Worm (Caenorhabditis elegans) whole organism, young adult: ENCODE data around the gene F22F7.8.
A peak's percentile ranks its signal among the peaks of the same experiment; 100 is the strongest.

Experiments
- C06A6.2 ChIP-seq: fragments of 200-800 bp; sonication (Bioruptor generic); conservative IDR thresholded peaks from 2 replicates; pipeline ENCODE4 v1.3.6; 2022; ENCODE audit warnings: missing genetic modification characterization, missing compliant biosample characterization
- F23B12.7 ChIP-seq: sonication (generic microtip); optimal IDR thresholded peaks from 2 replicates; lab custom pipeline; 2017; ENCODE audit warnings: missing genetic modification characterization, mild to moderate bottlenecking, missing compliant biosample characterization, antibody characterized with exemption, moderate library complexity; ENCODE audit not compliant: insufficient read depth
- F49E8.2 ChIP-seq: sonication (generic microtip); optimal IDR thresholded peaks from 3 replicates; lab custom pipeline; 2017; ENCODE audit warnings: missing genetic modification characterization, mild to moderate bottlenecking, missing compliant biosample characterization, antibody characterized with exemption, moderate library complexity; ENCODE audit not compliant: insufficient read depth
- F52B5.7 ChIP-seq: sonication (generic microtip); optimal IDR thresholded peaks from 2 replicates; lab custom pipeline; 2016; ENCODE audit warnings: mild to moderate bottlenecking, missing genetic modification characterization, missing compliant biosample characterization
- K12H6.12 ChIP-seq: fragments of 200-800 bp; sonication (Bioruptor generic); optimal IDR thresholded peaks from 2 replicates; lab custom pipeline; 2018; ENCODE audit warnings: mild to moderate bottlenecking, missing genetic modification characterization, missing compliant biosample characterization
- T07F8.4 ChIP-seq: sonication (generic microtip); optimal IDR thresholded peaks from 2 replicates; lab custom pipeline; 2016; ENCODE audit warnings: mild to moderate bottlenecking, missing genetic modification characterization, moderate library complexity, missing compliant biosample characterization
- Y95B8A.8 ChIP-seq: fragments of 200-800 bp; sonication (Bioruptor generic); IDR thresholded peaks from 2 replicates; pipeline ENCODE4 v1.3.6; 2022; ENCODE audit warnings: missing genetic modification reagents, missing genetic modification characterization, missing compliant biosample characterization
- aptf-3 ChIP-seq: fragments of 200-800 bp; sonication (Bioruptor generic); IDR thresholded peaks from 2 replicates; pipeline ENCODE4 v1.3.6; 2022; ENCODE audit warnings: missing genetic modification characterization, missing compliant biosample characterization
- atf-7 ChIP-seq: sonication (generic microtip); optimal IDR thresholded peaks from 2 replicates; lab custom pipeline; 2017; ENCODE audit warnings: mild to moderate bottlenecking, missing genetic modification characterization, missing compliant biosample characterization
- attf-3 ChIP-seq: fragments of 200-800 bp; sonication (Bioruptor generic); conservative IDR thresholded peaks from 2 replicates; pipeline ENCODE4 v1.3.6; 2022; ENCODE audit warnings: missing genetic modification reagents, missing genetic modification characterization, missing compliant biosample characterization
- attf-5 ChIP-seq: fragments of 200-800 bp; sonication (Bioruptor generic); optimal IDR thresholded peaks from 2 replicates; lab custom pipeline; 2018; ENCODE audit warnings: mild to moderate bottlenecking, missing genetic modification characterization, missing compliant biosample characterization
- ccch-3 ChIP-seq: fragments of 200-800 bp; sonication (Bioruptor generic); optimal IDR thresholded peaks from 2 replicates; lab custom pipeline; 2018; ENCODE audit warnings: mild to moderate bottlenecking, missing genetic modification characterization, missing compliant biosample characterization
- cebp-1 ChIP-seq, 2 experiments: fragments of 200-800 bp in 1 of 2; sonication (Bioruptor generic) in 1 of 2; sonication (generic microtip) in 1 of 2; IDR thresholded peaks in 1 of 2; optimal IDR thresholded peaks in 1 of 2; 2 replicates each; pipeline versions ENCODE4 v1.3.6 to Lab custom; 2017 to 2022; ENCODE audit warnings: missing compliant biosample characterization in 2 of 2, missing genetic modification characterization in 2 of 2, mild to moderate bottlenecking in 1 of 2, missing genetic modification reagents in 1 of 2, moderate library complexity in 1 of 2
- ceh-100 ChIP-seq: fragments of 200-800 bp; sonication (Bioruptor generic); IDR thresholded peaks from 2 replicates; pipeline ENCODE4 v1.3.6; 2022; ENCODE audit warnings: missing genetic modification reagents, missing genetic modification characterization, missing compliant biosample characterization
- ceh-40 ChIP-seq: fragments of 200-800 bp; sonication (Bioruptor generic); IDR thresholded peaks from 2 replicates; pipeline ENCODE4 v1.3.6; 2022; ENCODE audit warnings: missing genetic modification characterization, missing compliant biosample characterization
- ceh-58 ChIP-seq: fragments of 200-800 bp; sonication (Bioruptor generic); IDR thresholded peaks from 2 replicates; pipeline ENCODE4 v1.3.6; 2022; ENCODE audit warnings: missing genetic modification characterization, missing compliant biosample characterization
- ceh-91 ChIP-seq: fragments of 200-800 bp; sonication (Bioruptor generic); IDR thresholded peaks from 2 replicates; pipeline ENCODE4 v1.3.6; 2022; ENCODE audit warnings: missing genetic modification reagents, missing genetic modification characterization, missing compliant biosample characterization
- dpff-1 ChIP-seq: sonication (generic microtip); optimal IDR thresholded peaks from 2 replicates; lab custom pipeline; 2017; ENCODE audit warnings: mild to moderate bottlenecking, missing genetic modification characterization, missing compliant biosample characterization
- efl-1 ChIP-seq: fragments of 150-350 bp; optimal IDR thresholded peaks from 2 replicates; lab custom pipeline; 2014; ENCODE audit warnings: missing biosample characterization, missing genetic modification reagents, missing genetic modification characterization
- egrh-3 ChIP-seq: fragments of 200-800 bp; sonication (Bioruptor generic); IDR thresholded peaks from 2 replicates; pipeline ENCODE4 v1.3.6; 2022; ENCODE audit warnings: missing genetic modification reagents, missing genetic modification characterization, missing compliant biosample characterization
- ekl-4 ChIP-seq: fragments of 200-800 bp; sonication (Bioruptor generic); IDR thresholded peaks from 2 replicates; pipeline ENCODE4 v1.3.6; 2022; ENCODE audit warnings: missing genetic modification reagents, missing genetic modification characterization, missing compliant biosample characterization
- ets-4 ChIP-seq: fragments of 200-800 bp; sonication (Bioruptor generic); optimal IDR thresholded peaks from 2 replicates; lab custom pipeline; 2018; ENCODE audit warnings: mild to moderate bottlenecking, missing genetic modification characterization, missing compliant biosample characterization
- hmg-1.2 ChIP-seq: fragments of 200-800 bp; sonication (Bioruptor generic); IDR thresholded peaks from 2 replicates; pipeline ENCODE4 v1.3.6; 2022; ENCODE audit warnings: missing genetic modification reagents, missing genetic modification characterization, missing compliant biosample characterization
- hmg-20 ChIP-seq: fragments of 200-800 bp; sonication (Bioruptor generic); IDR thresholded peaks from 2 replicates; pipeline ENCODE4 v1.3.6; 2022; ENCODE audit warnings: missing genetic modification reagents, missing genetic modification characterization, missing compliant biosample characterization
- hsf-1 ChIP-seq: fragments of 200-800 bp; sonication (Bioruptor generic); IDR thresholded peaks from 2 replicates; pipeline ENCODE4 v1.3.6; 2022; ENCODE audit warnings: missing genetic modification reagents, missing genetic modification characterization, missing compliant biosample characterization
- let-607 ChIP-seq, 2 experiments: fragments of 200-800 bp in 1 of 2; sonication (Bioruptor generic) in 1 of 2; sonication (generic microtip) in 1 of 2; optimal IDR thresholded peaks; 2 replicates each; lab custom pipeline; 2016 to 2018; ENCODE audit warnings: mild to moderate bottlenecking in 2 of 2, missing compliant biosample characterization in 2 of 2, missing genetic modification characterization in 2 of 2, moderate library complexity in 2 of 2, missing genotype in 1 of 2
- lin-40 ChIP-seq: sonication (generic microtip); optimal IDR thresholded peaks from 2 replicates; lab custom pipeline; 2016; ENCODE audit warnings: missing genetic modification characterization, mild to moderate bottlenecking, missing compliant biosample characterization, missing genotype, missing genetic modification reagents
- madf-3 ChIP-seq: fragments of 200-800 bp; sonication (Bioruptor generic); IDR thresholded peaks from 2 replicates; pipeline ENCODE4 v1.3.6; 2022; ENCODE audit warnings: missing genetic modification reagents, missing genetic modification characterization, missing compliant biosample characterization
- madf-8 ChIP-seq: fragments of 200-800 bp; sonication (Bioruptor generic); conservative IDR thresholded peaks from 2 replicates; pipeline ENCODE4 v1.3.6; 2022; ENCODE audit warnings: missing genetic modification reagents, missing genetic modification characterization, missing compliant biosample characterization
- mel-28 ChIP-seq: sonication (generic microtip); optimal IDR thresholded peaks from 2 replicates; lab custom pipeline; 2016; ENCODE audit warnings: borderline replicate concordance, mild to moderate bottlenecking, missing genetic modification characterization, missing compliant biosample characterization
- nhr-80 ChIP-seq: sonication (generic microtip); optimal IDR thresholded peaks from 2 replicates; lab custom pipeline; 2016; ENCODE audit warnings: missing genetic modification characterization, missing compliant biosample characterization
- somi-1 ChIP-seq: fragments of 200-800 bp; sonication (Bioruptor generic); optimal IDR thresholded peaks from 2 replicates; lab custom pipeline; 2018; ENCODE audit warnings: mild to moderate bottlenecking, missing genetic modification characterization, missing compliant biosample characterization
- tbp1 ChIP-seq: fragments of 200-800 bp; sonication (Bioruptor generic); optimal IDR thresholded peaks from 2 replicates; lab custom pipeline; 2018; ENCODE audit warnings: mild to moderate bottlenecking, missing genetic modification characterization, missing compliant biosample characterization
- tlf-1 ChIP-seq: fragments of 200-800 bp; sonication (Bioruptor generic); optimal IDR thresholded peaks from 2 replicates; lab custom pipeline; 2018; ENCODE audit warnings: mild to moderate bottlenecking, missing genetic modification characterization, missing compliant biosample characterization
- ztf-22 ChIP-seq: fragments of 200-800 bp; sonication (Bioruptor generic); optimal IDR thresholded peaks from 2 replicates; lab custom pipeline; 2018; ENCODE audit warnings: mild to moderate bottlenecking, missing genetic modification characterization, moderate library complexity, missing compliant biosample characterization
- ztf-6 ChIP-seq: fragments of 200-800 bp; sonication (Bioruptor generic); IDR thresholded peaks from 2 replicates; pipeline ENCODE4 v1.3.6; 2022; ENCODE audit warnings: missing genetic modification reagents, missing genetic modification characterization, missing compliant biosample characterization

The F22F7.8 gene

DNA sequence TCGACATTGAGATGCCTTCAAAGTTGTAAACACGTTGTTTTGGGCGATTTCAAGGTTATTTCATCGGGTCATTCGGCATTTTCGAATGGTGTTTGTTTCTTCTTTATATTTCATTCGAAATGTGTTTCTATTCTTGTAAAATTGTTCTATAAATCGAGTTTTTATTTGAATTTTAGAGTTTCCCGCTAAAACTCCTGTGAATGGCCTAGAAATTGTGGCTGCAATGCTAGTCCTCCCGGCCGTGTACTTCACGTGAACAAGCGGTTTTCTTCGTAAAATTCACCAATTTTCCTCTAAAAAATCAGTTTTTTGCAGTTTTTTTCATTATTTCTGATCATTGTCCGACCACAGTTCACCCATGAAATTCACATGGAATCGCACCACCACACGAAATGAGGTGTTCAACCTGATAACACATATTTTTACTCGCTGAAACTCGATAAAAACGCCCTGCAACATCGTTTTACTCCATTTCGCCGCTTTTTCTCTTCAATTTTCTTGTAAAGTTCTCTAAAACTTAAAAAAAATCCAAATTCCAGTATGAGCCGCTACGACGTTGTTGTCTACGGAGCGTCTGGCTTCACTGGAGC, 5.3 kb upstream of the F22F7.8 start, which contains the start of gene ldp-1 (continued):
- TF ChIP-seq F49E8.2 (tag; lab: Kevin White, UChicago) = no peak

DNA sequence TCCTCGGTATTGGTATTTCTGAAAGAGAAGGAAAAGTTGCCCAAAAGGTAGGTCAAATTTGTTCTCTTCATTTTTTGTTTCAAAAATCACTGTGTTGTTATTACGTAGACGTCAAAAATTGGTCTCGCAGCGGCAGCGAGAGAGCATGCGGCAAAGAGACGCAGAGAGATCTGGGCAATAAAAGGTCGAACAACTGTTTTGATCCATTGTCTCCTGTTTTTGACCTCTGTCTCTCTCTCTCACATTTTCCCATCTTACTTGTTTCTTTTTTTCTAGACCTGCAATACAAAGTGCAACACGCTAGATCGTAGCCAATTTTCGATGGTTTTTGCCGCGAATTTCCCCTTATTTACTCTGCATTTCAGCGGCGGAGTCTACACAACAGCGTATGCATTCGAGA, 4.8 kb upstream of the F22F7.8 start:
- no peak for TF ChIP-seq let-607 (tag; optimal IDR thresholded peaks at IDR 0.05; lab: Kevin White, UChicago)
- no peak for TF ChIP-seq ccch-3 (GFP tag; lab: Kevin White, UChicago)
- no peak for TF ChIP-seq F52B5.7 (tag; lab: Kevin White, UChicago)
- no peak for TF ChIP-seq ztf-6 (GFP tag; lab: Robert Waterston, UW)
- TF ChIP-seq madf-3 (GFP tag; lab: Robert Waterston, UW) = no peak
- TF ChIP-seq efl-1 (GFP tag; lab: Kevin White, UChicago) = peak; percentile 25
- no peak for TF ChIP-seq dpff-1 (tag; lab: Kevin White, UChicago)
- TF ChIP-seq hsf-1 (GFP tag; lab: Robert Waterston, UW) = no peak
- TF ChIP-seq F49E8.2 (tag; lab: Kevin White, UChicago) = no peak
- peak; percentile 34 for TF ChIP-seq madf-8 (GFP tag; lab: Robert Waterston, UW)
- TF ChIP-seq Y95B8A.8 = no peak
- no peak for TF ChIP-seq ceh-40 (GFP tag; lab: Robert Waterston, UW)
- no peak for TF ChIP-seq somi-1 (GFP tag; lab: Kevin White, UChicago)
- no peak for TF ChIP-seq tbp1 (GFP tag; lab: Kevin White, UChicago)
- no peak for TF ChIP-seq T07F8.4 (tag; lab: Kevin White, UChicago)
- TF ChIP-seq ets-4 (GFP tag; lab: Kevin White, UChicago) = no peak

DNA sequence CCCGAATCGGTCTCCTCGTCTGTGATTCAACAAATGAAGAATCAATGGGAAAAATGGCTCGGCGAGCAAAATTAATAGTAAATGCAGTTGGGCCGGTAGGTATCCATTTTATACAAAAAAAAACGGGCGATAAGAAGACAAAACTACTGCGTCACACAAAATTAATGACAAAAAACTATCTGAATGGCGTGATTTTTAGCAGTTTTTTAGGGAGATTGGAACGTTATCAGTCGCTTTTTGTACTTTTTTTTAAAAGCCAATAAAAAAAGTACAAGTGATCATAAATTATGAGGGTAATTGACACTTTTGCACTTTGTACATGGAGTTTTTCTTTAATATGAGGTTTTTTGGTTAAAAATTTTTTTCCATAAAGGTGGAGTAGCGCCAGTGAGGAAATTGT, 1.4 kb upstream of the F22F7.8 start:
- no peak for TF ChIP-seq ceh-100 (GFP tag; lab: Robert Waterston, UW)
- TF ChIP-seq atf-7 (tag; lab: Kevin White, UChicago) = no peak
- peak; percentile 62 for TF ChIP-seq nhr-80 (tag; lab: Kevin White, UChicago)
- no peak for TF ChIP-seq ekl-4
- no peak for TF ChIP-seq aptf-3 (GFP tag; lab: Robert Waterston, UW)
- TF ChIP-seq attf-3 (GFP tag; lab: Robert Waterston, UW) = no peak

DNA sequence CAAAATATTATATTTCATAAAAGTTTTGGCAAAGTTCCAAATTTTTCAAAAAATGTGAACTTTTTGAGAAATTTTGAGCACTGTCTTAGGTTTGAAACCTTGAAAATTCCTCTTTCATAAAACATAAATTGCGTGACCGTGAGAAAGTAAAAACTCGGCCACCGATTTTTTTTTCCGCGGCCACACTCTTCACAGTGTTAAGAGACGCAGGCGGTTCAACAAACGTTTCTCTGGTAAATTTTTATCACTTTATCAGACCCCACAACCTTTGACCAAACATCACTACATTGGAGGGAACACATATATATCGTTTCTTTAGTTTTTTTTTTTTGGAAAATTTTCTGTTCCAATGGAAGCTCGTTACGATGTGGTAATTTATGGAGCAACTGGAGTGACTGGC, 757 bp upstream of the F22F7.8 start, which contains the start of gene F22F7.2:
Gene F22F7.2 (plus strand): TSS at position 266 of the 400 bp plus-strand sequence.
- no peak for TF ChIP-seq egrh-3 (GFP tag; lab: Robert Waterston, UW)
- no peak for TF ChIP-seq ztf-22 (GFP tag; lab: Kevin White, UChicago)
- TF ChIP-seq ceh-91 (GFP tag; lab: Robert Waterston, UW) = no peak
- no peak for TF ChIP-seq tlf-1 (GFP tag; lab: Kevin White, UChicago)
- no peak for TF ChIP-seq lin-40 (tag; lab: Kevin White, UChicago)
- TF ChIP-seq F23B12.7 (tag; lab: Kevin White, UChicago) = no peak
- no peak for TF ChIP-seq hmg-20 (GFP tag; lab: Robert Waterston, UW)
- no peak for TF ChIP-seq ztf-6 (GFP tag; lab: Robert Waterston, UW)
- no peak for TF ChIP-seq ceh-58 (GFP tag; lab: Robert Waterston, UW)
- TF ChIP-seq hsf-1 (GFP tag; lab: Robert Waterston, UW) = no peak
- no peak for TF ChIP-seq cebp-1 (GFP tag; IDR thresholded peaks at IDR 0.05; lab: Robert Waterston, UW)
- TF ChIP-seq cebp-1 (tag; optimal IDR thresholded peaks at IDR 0.05; lab: Kevin White, UChicago) = no peak
- TF ChIP-seq nhr-80 (tag; lab: Kevin White, UChicago) = peak; percentile 2
- peak; percentile 23; the same call in 1 of the 2 replicates for TF ChIP-seq hmg-1.2 (GFP tag; lab: Robert Waterston, UW)
- TF ChIP-seq C06A6.2 (GFP tag; lab: Robert Waterston, UW) = no peak
- no peak for TF ChIP-seq mel-28 (tag; lab: Kevin White, UChicago)
- peak; percentile 3 for TF ChIP-seq attf-5 (GFP tag; lab: Kevin White, UChicago)
- no peak for TF ChIP-seq K12H6.12 (tag; lab: Kevin White, UChicago)
